Fruit fly (Drosophila melanogaster) whole organism, prepupa: ENCODE measurements around the gene CG13460.

Experiments used
- Blimp-1 ChIP-seq: fragments of 200-800 bp; sonication (Bioruptor generic); optimal IDR thresholded peaks from 3 replicates; lab custom pipeline; 2017; ENCODE audit warnings: missing biosample characterization, missing genetic modification characterization, mild to moderate bottlenecking, moderate library complexity, missing genetic modification reagents
- CG10631 ChIP-seq: fragments of 200-800 bp; sonication (Bioruptor generic); optimal IDR thresholded peaks from 2 replicates; lab custom pipeline; 2016; ENCODE audit warnings: missing biosample characterization, missing genetic modification characterization
- CG10669 ChIP-seq: fragments of 200-800 bp; sonication (Bioruptor generic); optimal IDR thresholded peaks from 3 replicates; lab custom pipeline; 2018; ENCODE audit warnings: missing biosample characterization, mild to moderate bottlenecking, missing genetic modification characterization, moderate library complexity
- CG11294 ChIP-seq: fragments of 200-800 bp; sonication (Bioruptor generic); IDR thresholded peaks from 2 replicates; pipeline ENCODE4 v1.3.6; 2022; ENCODE audit warnings: missing biosample characterization, missing genetic modification characterization
- CG11762 ChIP-seq: fragments of 200-800 bp; sonication (Bioruptor generic); optimal IDR thresholded peaks from 3 replicates; lab custom pipeline; 2016; ENCODE audit warnings: missing biosample characterization, missing genetic modification characterization; ENCODE audit not compliant: insufficient read depth
- CG11902 ChIP-seq: fragments of 200-800 bp; sonication (Bioruptor generic); optimal IDR thresholded peaks from 3 replicates; lab custom pipeline; 2016; ENCODE audit warnings: missing biosample characterization, missing genetic modification characterization
- CG15336 ChIP-seq: fragments of 200-800 bp; sonication (Bioruptor generic); IDR thresholded peaks from 2 replicates; pipeline ENCODE4 v1.3.6; 2022; ENCODE audit warnings: missing biosample characterization, missing genetic modification characterization
- CG1621 ChIP-seq: fragments of 200-800 bp; sonication (Bioruptor generic); optimal IDR thresholded peaks from 3 replicates; lab custom pipeline; 2018; ENCODE audit warnings: missing biosample characterization, mild to moderate bottlenecking, missing genetic modification characterization
- CG16779 ChIP-seq: fragments of 200-800 bp; sonication (Bioruptor generic); optimal IDR thresholded peaks from 3 replicates; lab custom pipeline; 2017; ENCODE audit warnings: missing biosample characterization, mild to moderate bottlenecking, missing genetic modification characterization
- CG3032 ChIP-seq: fragments of 200-800 bp; optimal IDR thresholded peaks from 2 replicates; lab custom pipeline; 2019; ENCODE audit warnings: missing biosample characterization, mild to moderate bottlenecking, missing genetic modification characterization, moderate library complexity
- CG31627 ChIP-seq: fragments of 200-800 bp; sonication (Bioruptor generic); optimal IDR thresholded peaks from 3 replicates; lab custom pipeline; 2016; ENCODE audit warnings: missing biosample characterization, missing genetic modification characterization
- CG34406 ChIP-seq: fragments of 200-800 bp; sonication (Bioruptor generic); optimal IDR thresholded peaks from 3 replicates; lab custom pipeline; 2016; ENCODE audit warnings: missing biosample characterization, missing genetic modification characterization
- CG3919 ChIP-seq: fragments of 200-800 bp; sonication (Bioruptor generic); optimal IDR thresholded peaks from 3 replicates; lab custom pipeline; 2016; ENCODE audit warnings: missing biosample characterization, missing genetic modification characterization
- CG6163 ChIP-seq: fragments of 200-800 bp; sonication (Bioruptor generic); IDR thresholded peaks from 3 replicates; pipeline ENCODE4 v1.3.6; 2022; ENCODE audit warnings: missing biosample characterization, missing genetic modification characterization
- CG6276 ChIP-seq: fragments of 200-800 bp; sonication (Bioruptor generic); optimal IDR thresholded peaks from 2 replicates; lab custom pipeline; 2017; ENCODE audit warnings: missing biosample characterization, mild to moderate bottlenecking, missing genetic modification characterization
- CG6792 ChIP-seq: fragments of 200-800 bp; sonication (Bioruptor generic); optimal IDR thresholded peaks from 3 replicates; lab custom pipeline; 2016; ENCODE audit warnings: missing biosample characterization, missing genetic modification characterization
- CG6808 ChIP-seq: fragments of 200-800 bp; sonication (Bioruptor generic); optimal IDR thresholded peaks from 3 replicates; lab custom pipeline; 2017; ENCODE audit warnings: missing biosample characterization, missing genetic modification characterization, mild to moderate bottlenecking, moderate library complexity, missing genetic modification reagents
- CG6854 ChIP-seq: fragments of 200-800 bp; sonication (Bioruptor generic); optimal IDR thresholded peaks from 2 replicates; lab custom pipeline; 2017; ENCODE audit warnings: missing biosample characterization, mild to moderate bottlenecking, missing genetic modification characterization
- CG7368 ChIP-seq: fragments of 200-800 bp; sonication (Bioruptor generic); optimal IDR thresholded peaks from 3 replicates; lab custom pipeline; 2016; ENCODE audit warnings: missing biosample characterization, missing genetic modification characterization
- CG8119 ChIP-seq: fragments of 200-800 bp; sonication (Bioruptor generic); IDR thresholded peaks from 3 replicates; pipeline ENCODE4 v1.3.6; 2022; ENCODE audit warnings: missing biosample characterization, missing genetic modification characterization
- CG8319 ChIP-seq: fragments of 200-800 bp; sonication (Bioruptor generic); optimal IDR thresholded peaks from 3 replicates; lab custom pipeline; 2016; ENCODE audit warnings: missing biosample characterization, missing genetic modification characterization
- CG8632 ChIP-seq: fragments of 200-800 bp; sonication (Bioruptor generic); optimal IDR thresholded peaks from 3 replicates; lab custom pipeline; 2016; ENCODE audit warnings: missing biosample characterization, missing genetic modification characterization
- CG9139 ChIP-seq: fragments of 200-800 bp; sonication (Bioruptor generic); optimal IDR thresholded peaks from 3 replicates; lab custom pipeline; 2017; ENCODE audit warnings: missing biosample characterization, mild to moderate bottlenecking, missing genetic modification characterization
- Eip75B ChIP-seq: fragments of 200-800 bp; sonication (Bioruptor generic); optimal IDR thresholded peaks from 3 replicates; lab custom pipeline; 2016; ENCODE audit warnings: missing biosample characterization, missing genetic modification characterization
- Eip78C ChIP-seq: fragments of 200-800 bp; sonication (Bioruptor generic); peaks from one replicate; lab custom pipeline; 2016; ENCODE audit warnings: missing biosample characterization, missing genetic modification characterization
- Eip93F ChIP-seq: fragments of 200-800 bp; sonication (Bioruptor generic); optimal IDR thresholded peaks from 2 replicates; lab custom pipeline; 2016; ENCODE audit warnings: missing biosample characterization, mild to moderate bottlenecking, missing genetic modification characterization
- Gug ChIP-seq: fragments of 200-800 bp; sonication (Bioruptor generic); IDR thresholded peaks from 2 replicates; pipeline ENCODE4 v1.3.6; 2022; ENCODE audit warnings: missing biosample characterization, missing genetic modification characterization
- Hr38 ChIP-seq: sonication (Bioruptor generic); optimal IDR thresholded peaks from 2 replicates; lab custom pipeline; 2016; ENCODE audit warnings: missing biosample characterization, missing genetic modification characterization
- Hr39 ChIP-seq: fragments of 200-800 bp; sonication (Bioruptor generic); optimal IDR thresholded peaks from 2 replicates; lab custom pipeline; 2016; ENCODE audit warnings: missing biosample characterization, missing genetic modification characterization
- Hr4 ChIP-seq: fragments of 200-800 bp; sonication (Bioruptor generic); optimal IDR thresholded peaks from 3 replicates; lab custom pipeline; 2016; ENCODE audit warnings: missing biosample characterization, missing genetic modification characterization
- Lpt ChIP-seq: fragments of 200-800 bp; sonication (Bioruptor generic); optimal IDR thresholded peaks from 3 replicates; lab custom pipeline; 2016; ENCODE audit warnings: missing biosample characterization, missing genetic modification characterization
- Met ChIP-seq: fragments of 200-800 bp; sonication (Bioruptor generic); optimal IDR thresholded peaks from 3 replicates; lab custom pipeline; 2016; ENCODE audit warnings: missing biosample characterization, missing genetic modification characterization
- OdsH ChIP-seq: fragments of 200-800 bp; sonication (Bioruptor generic); optimal IDR thresholded peaks from 3 replicates; lab custom pipeline; 2016; ENCODE audit warnings: missing biosample characterization, missing genetic modification characterization
- Smox ChIP-seq: fragments of 200-800 bp; sonication (Bioruptor generic); optimal IDR thresholded peaks from 3 replicates; lab custom pipeline; 2016; ENCODE audit warnings: missing biosample characterization, missing genetic modification characterization
- Sox102F ChIP-seq: fragments of 200-800 bp; sonication (Bioruptor generic); optimal IDR thresholded peaks from 2 replicates; lab custom pipeline; 2016; ENCODE audit warnings: missing biosample characterization, mild to moderate bottlenecking, missing genetic modification characterization
- Sox14 ChIP-seq: fragments of 200-800 bp; sonication (Bioruptor generic); optimal IDR thresholded peaks from 3 replicates; lab custom pipeline; 2016; ENCODE audit warnings: missing biosample characterization, missing genetic modification characterization
- acj6 ChIP-seq: fragments of 200-800 bp; sonication (Bioruptor generic); optimal IDR thresholded peaks from 3 replicates; lab custom pipeline; 2016; ENCODE audit warnings: missing biosample characterization, missing genetic modification characterization
- dac ChIP-seq: fragments of 200-800 bp; sonication (Bioruptor generic); optimal IDR thresholded peaks from 2 replicates; lab custom pipeline; 2017; ENCODE audit warnings: missing biosample characterization, mild to moderate bottlenecking, missing genetic modification characterization
- dsx ChIP-seq: fragments of 200-800 bp; optimal IDR thresholded peaks from 3 replicates; lab custom pipeline; 2019; ENCODE audit warnings: missing biosample characterization, mild to moderate bottlenecking, missing genetic modification characterization, moderate library complexity; ENCODE audit not compliant: poor library complexity, severe bottlenecking
- eg ChIP-seq: fragments of 200-800 bp; sonication (Bioruptor generic); IDR thresholded peaks from 3 replicates; pipeline ENCODE4 v1.3.6; 2022; ENCODE audit warnings: missing biosample characterization, missing genetic modification characterization
- esn ChIP-seq: fragments of 200-800 bp; sonication (Bioruptor generic); optimal IDR thresholded peaks from 2 replicates; lab custom pipeline; 2016; ENCODE audit warnings: missing biosample characterization, mild to moderate bottlenecking, missing genetic modification characterization, moderate library complexity
- fd59A ChIP-seq: fragments of 200-800 bp; sonication (Bioruptor generic); optimal IDR thresholded peaks from 2 replicates; lab custom pipeline; 2017; ENCODE audit warnings: missing biosample characterization, mild to moderate bottlenecking, missing genetic modification characterization, missing genetic modification reagents
- fd85E ChIP-seq: fragments of 200-800 bp; sonication (Bioruptor generic); optimal IDR thresholded peaks from 3 replicates; lab custom pipeline; 2016; ENCODE audit warnings: missing biosample characterization, missing genetic modification characterization
- fkh ChIP-seq: fragments of 200-800 bp; sonication (Bioruptor generic); optimal IDR thresholded peaks from 3 replicates; lab custom pipeline; 2017; ENCODE audit warnings: missing biosample characterization, mild to moderate bottlenecking, missing genetic modification characterization, moderate library complexity
- net ChIP-seq: fragments of 200-800 bp; sonication (Bioruptor generic); optimal IDR thresholded peaks from 3 replicates; lab custom pipeline; 2016; ENCODE audit warnings: missing biosample characterization, missing genetic modification characterization
- pdm3 ChIP-seq: fragments of 200-800 bp; sonication (Bioruptor generic); optimal IDR thresholded peaks from 3 replicates; lab custom pipeline; 2016; ENCODE audit warnings: missing biosample characterization, missing genetic modification characterization
- spab ChIP-seq: fragments of 200-800 bp; sonication (Bioruptor generic); optimal IDR thresholded peaks from 2 replicates; lab custom pipeline; 2017; ENCODE audit warnings: missing biosample characterization, mild to moderate bottlenecking, missing genetic modification characterization, missing genetic modification reagents
- ss ChIP-seq, 2 experiments: fragments of 200-800 bp; sonication (Bioruptor generic); optimal IDR thresholded peaks; 2 replicates in 1 of 2; 3 replicates in 1 of 2; lab custom pipeline; 2017 to 2018; ENCODE audit warnings: mild to moderate bottlenecking in 2 of 2, missing biosample characterization in 2 of 2, missing genetic modification characterization in 2 of 2, moderate library complexity in 1 of 2
- topi ChIP-seq: fragments of 200-800 bp; sonication (Bioruptor generic); optimal IDR thresholded peaks from 3 replicates; lab custom pipeline; 2016; ENCODE audit warnings: missing biosample characterization, missing genetic modification characterization

The CG13460 gene

DNA sequence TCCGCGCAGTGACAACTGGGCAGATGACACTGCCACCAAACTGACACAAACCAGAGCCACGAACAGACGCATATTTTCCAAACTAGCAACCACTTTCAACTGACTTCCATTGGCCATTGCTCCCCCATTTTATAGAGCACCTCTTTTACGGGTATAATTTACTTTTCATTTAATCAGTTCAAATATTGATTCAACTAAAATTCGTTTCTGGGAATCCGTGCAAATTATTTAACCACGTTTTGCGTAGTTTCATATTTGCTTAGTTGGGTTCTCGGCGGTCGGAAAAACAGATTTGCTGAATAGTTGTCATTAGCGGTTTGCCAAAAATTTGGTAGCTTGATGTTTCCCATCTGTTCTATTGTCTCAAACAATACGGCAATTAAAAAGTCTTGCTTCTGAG, at the start of gene CG13460:
TSS of gene CG13460 (minus strand) at position 101 of the 400 bp plus-strand sequence.
- TF ChIP-seq Eip93F (GFP tag; lab: Kevin White, UChicago) = no peak
- TF ChIP-seq CG34406 (GFP tag; lab: Kevin White, UChicago) = no peak
- TF ChIP-seq OdsH (GFP tag; lab: Kevin White, UChicago) = no peak
- no peak for TF ChIP-seq Lpt (GFP tag; lab: Kevin White, UChicago)
- no peak for TF ChIP-seq CG11294 (GFP tag; lab: Robert Waterston, UW)
- no peak for TF ChIP-seq CG3032 (tag; lab: Kevin White, UChicago)
- TF ChIP-seq dac (GFP tag; lab: Kevin White, UChicago) = no peak
- TF ChIP-seq Hr39 (GFP tag; lab: Kevin White, UChicago) = no peak

DNA sequence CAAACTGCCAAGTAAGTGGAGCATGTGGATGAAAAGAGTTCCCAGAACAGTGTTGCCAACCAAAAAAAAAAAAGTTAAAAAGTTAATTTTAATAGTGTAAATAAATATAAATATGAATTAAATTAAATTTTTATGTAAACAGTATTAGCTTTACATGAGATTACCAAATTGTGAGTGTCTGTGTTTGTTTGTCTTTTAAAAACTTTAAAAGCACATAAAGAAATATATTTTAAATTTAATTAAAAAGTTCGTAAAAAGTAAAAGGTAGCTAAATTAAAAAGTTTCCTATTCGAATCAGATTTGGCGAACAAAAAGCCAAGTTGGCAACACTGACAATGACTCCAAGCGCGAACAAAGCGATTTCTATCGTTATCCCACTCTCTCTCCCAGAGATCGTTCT, 47.4 kb upstream of the CG13460 start:
- TF ChIP-seq Eip78C (GFP tag; lab: Kevin White, UChicago) = peak; percentile 82
- TF ChIP-seq Hr4 (GFP tag; lab: Kevin White, UChicago) = no peak
- no peak for TF ChIP-seq fkh
- no peak for TF ChIP-seq pdm3
- TF ChIP-seq OdsH (GFP tag; lab: Kevin White, UChicago) = no peak
- TF ChIP-seq spab (GFP tag; lab: Kevin White, UChicago) = no peak
- no peak for TF ChIP-seq CG11762 (GFP tag; lab: Kevin White, UChicago)
- peak; percentile 66; the same call in 2 of the 3 replicates for TF ChIP-seq CG8119
- TF ChIP-seq Met (GFP tag; lab: Kevin White, UChicago) = peak; percentile 5
- peak; percentile 17; the same call in 1 of the 2 replicates for TF ChIP-seq CG15336
- no peak for TF ChIP-seq CG7368 (GFP tag; lab: Kevin White, UChicago)
- no peak for TF ChIP-seq Hr38 (GFP tag; lab: Kevin White, UChicago)
- peak; percentile 22 for TF ChIP-seq CG8632
- TF ChIP-seq CG6792 = peak; percentile 21
- no peak for TF ChIP-seq fd59A (GFP tag; lab: Kevin White, UChicago)
- TF ChIP-seq Sox14 (GFP tag; lab: Kevin White, UChicago) = peak; percentile 8
- peak; percentile 21; the same call in 1 of the 2 replicates for TF ChIP-seq Gug (GFP tag; lab: Robert Waterston, UW)
- TF ChIP-seq CG3032 (tag; lab: Kevin White, UChicago) = peak; percentile 53
- TF ChIP-seq topi (GFP tag; lab: Kevin White, UChicago) = no peak
- no peak for TF ChIP-seq CG11294 (GFP tag; lab: Robert Waterston, UW)
- TF ChIP-seq dac (GFP tag; lab: Kevin White, UChicago) = no peak
- TF ChIP-seq CG6276 (GFP tag; lab: Kevin White, UChicago) = no peak
- TF ChIP-seq CG6163 (GFP tag; lab: Robert Waterston, UW) = peak; percentile 17; the same call in 2 of the 3 replicates
- no peak for TF ChIP-seq CG1621 (tag; lab: Kevin White, UChicago)
- TF ChIP-seq CG11902 (GFP tag; lab: Kevin White, UChicago) = no peak
- TF ChIP-seq Smox (GFP tag; lab: Kevin White, UChicago) = no peak
- no peak for TF ChIP-seq CG16779 (tag; lab: Kevin White, UChicago)
- no peak for TF ChIP-seq net (GFP tag; lab: Kevin White, UChicago)
- no peak for TF ChIP-seq Eip75B (GFP tag; lab: Kevin White, UChicago)
- TF ChIP-seq dsx = peak; percentile 5
- TF ChIP-seq CG3919 (GFP tag; lab: Kevin White, UChicago) = no peak
- peak; percentile 50 for TF ChIP-seq acj6
- TF ChIP-seq CG10669 (GFP tag; lab: Kevin White, UChicago) = no peak
- no peak for TF ChIP-seq CG6808 (GFP tag; lab: Kevin White, UChicago)
- no peak for TF ChIP-seq CG8319 (GFP tag; lab: Kevin White, UChicago)
- no peak for TF ChIP-seq CG10631 (GFP tag; lab: Kevin White, UChicago)
- TF ChIP-seq esn (GFP tag; lab: Kevin White, UChicago) = peak; percentile 39
- no peak for TF ChIP-seq CG31627 (GFP tag; lab: Kevin White, UChicago)
- TF ChIP-seq Blimp-1 (GFP tag; lab: Kevin White, UChicago) = no peak
- TF ChIP-seq fd85E (GFP tag; lab: Kevin White, UChicago) = no peak
- no peak for TF ChIP-seq Sox102F (GFP tag; lab: Kevin White, UChicago)
- TF ChIP-seq Lpt (GFP tag; lab: Kevin White, UChicago) = peak; percentile 12
- no peak for TF ChIP-seq ss (GFP tag; optimal IDR thresholded peaks at IDR 0.05; lab: Kevin White, UChicago)
- TF ChIP-seq CG9139 (GFP tag; lab: Kevin White, UChicago) = no peak
- TF ChIP-seq Hr39 (GFP tag; lab: Kevin White, UChicago) = no peak
- no peak for TF ChIP-seq eg (GFP tag; lab: Robert Waterston, UW)
- TF ChIP-seq CG6854 (GFP tag; lab: Kevin White, UChicago) = no peak
